Fruit fly (Drosophila melanogaster): ENCODE data around the gene ATP6AP2.

The ATP6AP2 gene

DNA sequence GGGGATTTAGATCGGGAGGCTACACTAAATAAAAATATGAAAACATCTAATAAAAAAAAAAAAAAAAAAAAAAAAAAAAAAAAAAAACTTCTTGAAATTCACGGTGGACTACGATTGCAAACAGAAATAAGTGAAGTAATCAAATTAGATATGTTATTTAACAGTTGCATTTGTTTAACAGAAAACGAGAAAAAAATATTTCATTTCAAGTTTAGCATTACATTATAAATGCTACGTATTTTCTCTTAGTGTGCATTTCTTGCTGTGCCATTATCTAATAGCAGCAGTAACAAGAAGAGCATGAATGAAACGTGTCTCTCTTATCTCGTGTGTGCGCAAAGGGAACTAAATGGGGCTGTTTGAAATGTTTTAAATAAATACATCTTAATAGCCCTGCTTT, 35.6 kb upstream of the ATP6AP2 start (continued):
- TF ChIP-seq CG4707 (GFP tag; optimal IDR thresholded peaks at IDR 0.05) (no peak), Lhr (GFP tag; optimal IDR thresholded peaks at IDR 0.05) (no peak), Asciz (GFP tag; optimal IDR thresholded peaks at IDR 0.05) (peak; percentile 73), H15 (GFP tag; IDR thresholded peaks at IDR 0.05) (peak; percentile 78; the same call in 1 of the 3 replicates), Meics (GFP tag; optimal IDR thresholded peaks at IDR 0.05) (peak; percentile 63), sr (GFP tag; IDR thresholded peaks at IDR 0.05) (no peak), Opbp (GFP tag; IDR thresholded peaks at IDR 0.05; ENCODE audit: partially characterized antibody) (no peak), tup (GFP tag; optimal IDR thresholded peaks at IDR 0.05) (no peak), dm (GFP tag; optimal IDR thresholded peaks at IDR 0.05) (peak; percentile 11), vfl (GFP tag; optimal IDR thresholded peaks at IDR 0.05) (no peak), CG18476 (GFP tag; optimal IDR thresholded peaks at IDR 0.05) (peak; percentile 62), CG32772 (GFP tag; IDR thresholded peaks at IDR 0.05) (peak; percentile 64), hth (optimal IDR thresholded peaks at IDR 0.05) (no peak), mam (GFP tag; optimal IDR thresholded peaks at IDR 0.05) (peak; percentile 34), CG17568 (GFP tag; optimal IDR thresholded peaks at IDR 0.05) (peak; percentile 21), Six4 (GFP tag; optimal IDR thresholded peaks at IDR 0.05) (peak; percentile 38), so (GFP tag; IDR thresholded peaks at IDR 0.05) (peak; percentile 81; the same call in 1 of the 3 replicates), luna (GFP tag; optimal IDR thresholded peaks at IDR 0.05) (no peak), CG6854 (GFP tag; optimal IDR thresholded peaks at IDR 0.05) (no peak), ken (GFP tag; IDR thresholded peaks at IDR 0.05) (no peak), CG2129 (GFP tag; IDR thresholded peaks at IDR 0.05; ENCODE audit: partially characterized antibody) (no peak), CG12155 (GFP tag; optimal IDR thresholded peaks at IDR 0.05) (peak; percentile 54), Hand (GFP tag; optimal IDR thresholded peaks at IDR 0.05) (no peak), slou (GFP tag; optimal IDR thresholded peaks at IDR 0.05) (no peak), dmrt99B (tag; optimal IDR thresholded peaks at IDR 0.05) (peak; percentile 71), Rx (GFP tag; IDR thresholded peaks at IDR 0.05) (no peak; the same call in 1 of the 2 replicates), CG6813 (GFP tag; optimal IDR thresholded peaks at IDR 0.05) (peak; percentile 55), tgo (GFP tag; IDR thresholded peaks at IDR 0.05) (peak; percentile 80), salm (tag; optimal IDR thresholded peaks at IDR 0.05) (peak; percentile 24), CG6765 (GFP tag; optimal IDR thresholded peaks at IDR 0.05) (peak; percentile 4), exex (tag; optimal IDR thresholded peaks at IDR 0.05) (no peak), CG18599 (GFP tag; optimal IDR thresholded peaks at IDR 0.05) (peak; percentile 66), Xrp1 (GFP tag; IDR thresholded peaks at IDR 0.05) (peak; percentile 83), Dref (GFP tag; IDR thresholded peaks at IDR 0.05) (no peak), CG10654 (GFP tag; optimal IDR thresholded peaks at IDR 0.05) (peak; percentile 72), NFAT (GFP tag; IDR thresholded peaks at IDR 0.05) (no peak), slbo (GFP tag; IDR thresholded peaks at IDR 0.05) (peak; percentile 77), gro (GFP tag; optimal IDR thresholded peaks at IDR 0.05) (no peak), MBD-R2 (GFP tag; IDR thresholded peaks at IDR 0.05) (no peak), zfh2 (GFP tag; optimal IDR thresholded peaks at IDR 0.05) (no peak), Pdp1 (GFP tag; optimal IDR thresholded peaks at IDR 0.05) (peak; percentile 64 to 87), onecut (GFP tag; IDR thresholded peaks at IDR 0.05) (no peak), hbn (GFP tag; IDR thresholded peaks at IDR 0.05; ENCODE audit: partially characterized antibody) (no peak), al (GFP tag; IDR thresholded peaks at IDR 0.05) (peak; percentile 37; the same call in 1 of the 2 replicates), prd (optimal IDR thresholded peaks at IDR 0.05) (no peak), prd (GFP tag; IDR thresholded peaks at IDR 0.05) (peak; percentile 83), CG2116 (GFP tag; optimal IDR thresholded peaks at IDR 0.05) (peak; percentile 26), CG17328 (GFP tag; IDR thresholded peaks at IDR 0.05) (peak; percentile 77), Sry-β (GFP tag; optimal IDR thresholded peaks at IDR 0.05) (no peak), CG4730 (GFP tag; IDR thresholded peaks at IDR 0.05) (peak; percentile 45; the same call in 1 of the 2 replicates), Ets97D (GFP tag; optimal IDR thresholded peaks at IDR 0.05) (peak; percentile 5), fd3F (GFP tag; optimal IDR thresholded peaks at IDR 0.05) (peak; percentile 39)
